Worm (Caenorhabditis elegans) whole organism, midembryonic: ENCODE measurements around the gene eef-1A.2.

ENCODE experiments used
- T22C8.4 ChIP-seq: fragments of 200-800 bp; sonication (Bioruptor generic); IDR thresholded peaks from 2 replicates; pipeline ENCODE4 v1.3.6; 2022; ENCODE audit warnings: missing genetic modification characterization, missing compliant biosample characterization
- cog-1 ChIP-seq: sonication (generic microtip); optimal IDR thresholded peaks from 2 replicates; lab custom pipeline; 2016; ENCODE audit warnings: missing genetic modification characterization, missing compliant biosample characterization
- flt-1 ChIP-seq: fragments of 200-800 bp; sonication (Bioruptor generic); IDR thresholded peaks from 2 replicates; pipeline ENCODE4 v1.3.6; 2022; ENCODE audit warnings: missing genetic modification characterization, missing compliant biosample characterization
- klf-2 ChIP-seq: fragments of 200-800 bp; sonication (Bioruptor generic); conservative IDR thresholded peaks from 2 replicates; pipeline ENCODE4 v1.3.6; 2022; ENCODE audit warnings: missing genetic modification reagents, missing genetic modification characterization, missing compliant biosample characterization
- med-1 ChIP-seq: sonication (generic microtip); optimal IDR thresholded peaks from 2 replicates; lab custom pipeline; 2017; ENCODE audit warnings: missing genetic modification characterization, mild to moderate bottlenecking, missing compliant biosample characterization, antibody characterized with exemption, missing genetic modification reagents; ENCODE audit not compliant: insufficient read depth
- ref-1 ChIP-seq: fragments of 200-800 bp; sonication (Bioruptor generic); conservative IDR thresholded peaks from 2 replicates; pipeline ENCODE4 v1.3.6; 2022; ENCODE audit warnings: missing genetic modification reagents, missing genetic modification characterization, missing compliant biosample characterization
- tab-1 ChIP-seq: fragments of 200-800 bp; sonication (Bioruptor generic); IDR thresholded peaks from 2 replicates; pipeline ENCODE4 v1.3.6; 2022; ENCODE audit warnings: missing genetic modification characterization, missing compliant biosample characterization
- ztf-23 ChIP-seq: fragments of 200-800 bp; sonication (Bioruptor generic); IDR thresholded peaks from 2 replicates; pipeline ENCODE4 v1.3.6; 2022; ENCODE audit warnings: missing genetic modification reagents, missing genetic modification characterization, missing compliant biosample characterization
- ztf-29 ChIP-seq: fragments of 200-800 bp; sonication (Bioruptor generic); IDR thresholded peaks from 2 replicates; pipeline ENCODE4 v1.3.6; 2022; ENCODE audit warnings: missing genetic modification reagents, missing genetic modification characterization, missing compliant biosample characterization

eef-1A.2 gene

DNA sequence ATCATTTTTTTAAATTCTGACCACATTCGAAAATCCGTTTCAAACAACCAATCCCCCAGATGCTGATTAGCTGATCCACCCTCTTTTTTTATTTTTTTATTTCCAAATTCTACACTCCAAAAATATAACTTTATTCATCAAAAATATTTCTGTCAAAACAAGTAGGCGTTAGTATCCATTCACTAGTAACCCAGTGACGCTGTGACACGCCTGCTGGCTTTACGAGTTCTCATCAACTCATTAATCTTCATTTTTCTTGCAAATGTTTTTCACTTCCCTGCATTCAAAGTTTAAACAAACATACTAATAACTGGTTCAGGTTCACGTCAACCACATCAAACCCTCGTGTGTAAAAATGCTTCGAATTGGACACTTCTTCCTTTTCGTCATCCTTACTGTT is 15.1 kb downstream of the eef-1A.2 start, which contains the start of gene nlp-101:
TSS of gene nlp-101 (plus strand) at position 301 of the 400 bp plus-strand sequence.
- TF ChIP-seq flt-1 (GFP tag; lab: Robert Waterston, UW): no peak
- TF ChIP-seq cog-1 (tag; lab: Kevin White, UChicago): no peak
- TF ChIP-seq T22C8.4: no peak
- TF ChIP-seq ztf-29: no peak
- TF ChIP-seq ref-1: no peak
- TF ChIP-seq med-1 (GFP tag; lab: Kevin White, UChicago): no peak
- no peak for TF ChIP-seq klf-2
- no peak for TF ChIP-seq ztf-23 (GFP tag; lab: Robert Waterston, UW)
- no peak for TF ChIP-seq tab-1 (GFP tag; lab: Robert Waterston, UW)

ce11 chrX:7839989-7840388 is 16.5 kb downstream of the eef-1A.2 start:
- no peak for TF ChIP-seq tab-1 (GFP tag; lab: Robert Waterston, UW)
- TF ChIP-seq klf-2: no peak
- TF ChIP-seq T22C8.4: no peak
- TF ChIP-seq ztf-23 (GFP tag; lab: Robert Waterston, UW): no peak
- TF ChIP-seq flt-1 (GFP tag; lab: Robert Waterston, UW): no peak
- TF ChIP-seq med-1 (GFP tag; lab: Kevin White, UChicago): no peak
- no peak for TF ChIP-seq ref-1
- no peak for TF ChIP-seq cog-1 (tag; lab: Kevin White, UChicago)
- TF ChIP-seq ztf-29: no peak

DNA sequence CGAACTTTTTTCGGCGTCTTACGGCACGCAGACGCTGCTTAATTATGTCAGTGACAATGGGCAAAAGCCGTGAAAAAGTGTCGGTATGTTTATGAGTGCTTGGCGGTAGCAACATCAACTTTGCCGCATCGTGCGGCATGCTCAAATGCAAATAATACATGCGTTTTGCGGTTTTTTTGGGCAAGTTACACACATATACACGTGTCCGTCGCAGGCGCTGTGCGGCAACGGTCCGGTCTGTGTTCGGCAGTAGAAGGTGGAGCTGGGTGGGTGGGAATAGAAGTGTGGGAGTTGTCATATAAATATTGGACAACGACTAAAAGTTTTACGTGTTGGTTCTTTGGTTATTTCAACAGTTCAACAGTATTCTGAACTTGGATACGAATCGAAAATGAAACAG is 18.8 kb downstream of the eef-1A.2 start, which contains the start of gene idpp-11:
TSS of gene idpp-11 (plus strand) at position 301 of the 400 bp plus-strand sequence.
- TF ChIP-seq ztf-29: no peak
- no peak for TF ChIP-seq cog-1 (tag; lab: Kevin White, UChicago)
- no peak for TF ChIP-seq ref-1
- no peak for TF ChIP-seq klf-2
- TF ChIP-seq flt-1 (GFP tag; lab: Robert Waterston, UW): no peak
- TF ChIP-seq ztf-23 (GFP tag; lab: Robert Waterston, UW): no peak
- no peak for TF ChIP-seq T22C8.4
- no peak for TF ChIP-seq med-1 (GFP tag; lab: Kevin White, UChicago)
- no peak for TF ChIP-seq tab-1 (GFP tag; lab: Robert Waterston, UW)

DNA sequence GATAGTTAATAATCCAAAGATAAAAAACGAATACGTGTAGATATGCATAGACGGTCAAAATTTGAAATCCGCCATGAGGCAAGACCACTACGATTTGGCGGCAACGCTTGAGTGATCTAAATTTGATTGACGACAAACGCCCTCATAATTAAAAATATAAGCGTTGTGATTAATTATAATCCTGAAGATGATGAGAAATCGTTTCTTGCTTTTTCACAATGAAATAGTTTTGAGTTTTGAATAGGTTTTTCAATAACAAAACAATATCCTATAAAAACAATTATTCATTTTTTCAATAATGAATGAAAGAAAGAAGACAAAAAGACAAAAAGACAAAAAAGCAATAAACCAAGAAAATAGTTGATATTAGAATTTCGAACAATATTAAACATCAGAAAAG is 24.0 kb downstream of the eef-1A.2 start, which contains the start of gene C54D2.6:
TSS of gene C54D2.6 (minus strand) at position 101 of the 400 bp plus-strand sequence.
- TF ChIP-seq med-1 (GFP tag; lab: Kevin White, UChicago) (no peak), cog-1 (tag; lab: Kevin White, UChicago) (no peak), ztf-29 (no peak), T22C8.4 (no peak), tab-1 (GFP tag; lab: Robert Waterston, UW) (no peak), flt-1 (GFP tag; lab: Robert Waterston, UW) (no peak), ref-1 (no peak), ztf-23 (GFP tag; lab: Robert Waterston, UW) (no peak), klf-2 (no peak)

ce11 chrX:7866493-7866892 is 43.0 kb downstream of the eef-1A.2 start:
- no peak for TF ChIP-seq flt-1 (GFP tag; lab: Robert Waterston, UW)
- no peak for TF ChIP-seq med-1 (GFP tag; lab: Kevin White, UChicago)
- TF ChIP-seq klf-2: no peak
- TF ChIP-seq ztf-23 (GFP tag; lab: Robert Waterston, UW): no peak
- TF ChIP-seq T22C8.4: no peak
- TF ChIP-seq ztf-29: no peak
- no peak for TF ChIP-seq cog-1 (tag; lab: Kevin White, UChicago)
- no peak for TF ChIP-seq ref-1
- no peak for TF ChIP-seq tab-1 (GFP tag; lab: Robert Waterston, UW)

DNA sequence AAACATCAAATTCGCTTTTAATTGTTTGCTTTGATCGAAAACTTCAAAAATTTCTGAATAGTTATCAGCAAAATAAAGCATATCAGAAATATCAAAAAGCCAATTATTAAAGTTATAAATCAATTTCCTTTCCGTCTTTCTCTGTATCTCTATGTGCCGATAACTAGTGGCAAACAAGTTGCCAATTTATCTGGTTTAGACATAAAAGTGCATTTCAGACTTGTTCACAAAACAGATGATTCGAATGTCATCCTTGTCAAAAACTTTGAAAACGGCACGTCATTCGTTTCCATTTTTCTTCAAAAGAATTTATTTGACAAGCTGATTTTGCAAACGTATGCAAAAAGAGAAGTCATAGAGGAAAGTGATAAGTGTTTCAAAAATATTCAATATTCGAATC is 43.9 kb downstream of the eef-1A.2 start:
- TF ChIP-seq ztf-29 (no peak), ref-1 (no peak), T22C8.4 (no peak), klf-2 (no peak), med-1 (GFP tag; lab: Kevin White, UChicago) (no peak), tab-1 (GFP tag; lab: Robert Waterston, UW) (no peak), ztf-23 (GFP tag; lab: Robert Waterston, UW) (no peak)

DNA sequence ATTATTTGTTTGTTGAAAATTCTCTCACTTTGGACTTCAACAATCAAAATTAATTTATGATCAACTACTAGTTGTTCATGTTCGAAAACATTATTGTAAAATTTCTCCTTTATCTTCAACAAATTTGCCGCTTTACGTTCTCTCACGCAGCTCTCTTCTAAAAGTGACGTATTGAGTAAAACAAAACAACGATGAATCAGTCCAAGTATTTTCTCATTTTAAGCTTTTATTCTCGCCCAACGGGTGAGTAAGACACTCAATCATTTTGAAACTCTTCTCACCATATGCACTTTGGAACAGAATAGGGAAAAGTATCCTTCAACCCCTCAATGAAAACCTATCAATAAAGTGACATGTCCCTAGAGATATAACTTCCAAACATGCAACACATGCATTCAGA is 49.9 kb downstream of the eef-1A.2 start:
- TF ChIP-seq klf-2 (no peak), ref-1 (no peak), cog-1 (tag; lab: Kevin White, UChicago) (no peak), flt-1 (GFP tag; lab: Robert Waterston, UW) (no peak), med-1 (GFP tag; lab: Kevin White, UChicago) (no peak), ztf-29 (no peak), tab-1 (GFP tag; lab: Robert Waterston, UW) (no peak), T22C8.4 (no peak), ztf-23 (GFP tag; lab: Robert Waterston, UW) (no peak)
